Worm (Caenorhabditis elegans) whole organism, late embryonic: ENCODE results near the gene atl-1.

Experiments
- C08G9.2 ChIP-seq: sonication (generic microtip); optimal IDR thresholded peaks from 2 replicates; lab custom pipeline; 2016; ENCODE audit warnings: mild to moderate bottlenecking, missing genetic modification characterization, moderate library complexity, missing compliant biosample characterization
- Y22D7AL.16 ChIP-seq: sonication (generic microtip); optimal IDR thresholded peaks from 2 replicates; lab custom pipeline; 2016; ENCODE audit warnings: missing genetic modification characterization, missing compliant biosample characterization
- ama-1 ChIP-seq: fragments of 150-350 bp; optimal IDR thresholded peaks from 2 replicates; lab custom pipeline; 2014
- ceh-45 ChIP-seq: fragments of 200-800 bp; sonication (Bioruptor generic); IDR thresholded peaks from 2 replicates; pipeline ENCODE4 v1.3.6; 2022; ENCODE audit warnings: missing genetic modification reagents, missing genetic modification characterization, missing compliant biosample characterization
- dve-1 ChIP-seq: sonication (generic microtip); optimal IDR thresholded peaks from 2 replicates; lab custom pipeline; 2017; ENCODE audit warnings: antibody characterized with exemption, mild to moderate bottlenecking, missing genetic modification characterization, missing compliant biosample characterization
- fkh-10 ChIP-seq: fragments of 150-350 bp; optimal IDR thresholded peaks from 2 replicates; lab custom pipeline; 2014; ENCODE audit warnings: missing biosample characterization, missing genetic modification reagents, missing genetic modification characterization
- lim-6 ChIP-seq: sonication (generic microtip); optimal IDR thresholded peaks from 2 replicates; lab custom pipeline; 2016; ENCODE audit warnings: missing genetic modification characterization, missing compliant biosample characterization
- madf-2 ChIP-seq: sonication (generic microtip); optimal IDR thresholded peaks from 2 replicates; lab custom pipeline; 2017; ENCODE audit warnings: missing genetic modification characterization, missing compliant biosample characterization
- nhr-11 ChIP-seq: fragments of 150-350 bp; optimal IDR thresholded peaks from 2 replicates; lab custom pipeline; 2014; ENCODE audit warnings: missing biosample characterization, missing genetic modification characterization
- pros-1 ChIP-seq: fragments of 150-350 bp; optimal IDR thresholded peaks from 2 replicates; lab custom pipeline; 2014; ENCODE audit warnings: missing biosample characterization, missing genetic modification reagents, missing genetic modification characterization
- sox-4 ChIP-seq: sonication (generic microtip); optimal IDR thresholded peaks from 2 replicates; lab custom pipeline; 2017; ENCODE audit warnings: mild to moderate bottlenecking, missing genetic modification characterization, inconsistent platforms, missing compliant biosample characterization
- syd-9 ChIP-seq: sonication (generic microtip); optimal IDR thresholded peaks from 2 replicates; lab custom pipeline; 2016; ENCODE audit warnings: mild to moderate bottlenecking, missing genetic modification characterization, moderate library complexity, missing compliant biosample characterization

DNA sequence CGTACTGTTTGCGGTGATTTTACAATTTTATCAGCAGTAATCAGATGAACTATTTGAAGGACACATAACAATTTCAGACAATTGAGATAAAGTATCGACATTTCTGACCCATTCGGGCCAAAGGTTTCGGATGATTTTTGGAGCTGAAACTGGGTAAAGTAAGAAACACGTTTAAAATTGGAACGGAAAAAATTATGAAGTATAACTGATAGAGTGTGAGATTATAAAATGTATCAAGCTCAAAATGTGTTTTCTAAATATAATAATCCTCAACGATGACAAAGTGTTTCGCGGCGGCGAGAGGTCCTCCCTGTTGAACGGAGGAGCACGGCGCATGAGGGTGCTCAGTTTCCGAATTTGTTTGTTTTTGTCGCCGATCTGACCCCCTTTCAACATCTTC is 40.2 kb upstream of the atl-1 start, which contains the start of gene ZK287.4:
- TF ChIP-seq ama-1 (lab: Kevin White, UChicago) (no peak), Y22D7AL.16 (tag; lab: Kevin White, UChicago) (no peak), sox-4 (tag; lab: Kevin White, UChicago) (no peak), ceh-45 (GFP tag; lab: Robert Waterston, UW) (no peak), fkh-10 (GFP tag; lab: Kevin White, UChicago) (no peak), madf-2 (tag; lab: Kevin White, UChicago) (no peak), dve-1 (tag; lab: Kevin White, UChicago) (no peak), syd-9 (tag; lab: Kevin White, UChicago) (no peak), lim-6 (tag; lab: Kevin White, UChicago) (no peak), pros-1 (no peak), C08G9.2 (tag; lab: Kevin White, UChicago) (no peak), nhr-11 (tag; lab: Kevin White, UChicago) (no peak)
